Worm (Caenorhabditis elegans) whole organism, L2 larva: ENCODE measurements around the gene R12C12.9.
"Not testable (repeated sequence)": the region's sequence is repeated elsewhere in the genome, so short reads cannot be mapped to it uniquely, and the experiment has no call there.

Experiments
- F13H6.1 ChIP-seq: sonication (generic microtip); optimal IDR thresholded peaks from 2 replicates; lab custom pipeline; 2016; ENCODE audit warnings: missing genetic modification characterization, missing compliant biosample characterization
- R02D3.7 ChIP-seq: fragments of 150-350 bp; optimal IDR thresholded peaks from 2 replicates; lab custom pipeline; 2014; ENCODE audit warnings: missing biosample characterization, missing genetic modification characterization
- Y55F3AM.14 ChIP-seq: fragments of 200-800 bp; sonication (Bioruptor generic); optimal IDR thresholded peaks from 2 replicates; lab custom pipeline; 2018; ENCODE audit warnings: mild to moderate bottlenecking, missing genetic modification characterization, missing compliant biosample characterization
- ZK546.5 ChIP-seq: sonication (generic microtip); optimal IDR thresholded peaks from 2 replicates; lab custom pipeline; 2017; ENCODE audit warnings: missing biosample characterization, missing genetic modification characterization
- alr-1 ChIP-seq: fragments of 150-350 bp; optimal IDR thresholded peaks from 2 replicates; lab custom pipeline; 2014; ENCODE audit warnings: missing biosample characterization, missing genetic modification characterization
- aly-2 ChIP-seq: fragments of 150-350 bp; optimal IDR thresholded peaks from 2 replicates; lab custom pipeline; 2014; ENCODE audit warnings: missing biosample characterization, missing genetic modification characterization
- ama-1 ChIP-seq: fragments of 150-350 bp; optimal IDR thresholded peaks from 2 replicates; lab custom pipeline; 2018; ENCODE audit warnings: inconsistent platforms
- blmp-1 ChIP-seq: sonication (generic microtip); optimal IDR thresholded peaks from 2 replicates; lab custom pipeline; 2017; ENCODE audit warnings: missing genetic modification characterization, mild to moderate bottlenecking, missing compliant biosample characterization, antibody characterized with exemption, moderate library complexity; ENCODE audit not compliant: insufficient read depth
- ceh-16 ChIP-seq: fragments of 150-350 bp; optimal IDR thresholded peaks from 2 replicates; lab custom pipeline; 2014; ENCODE audit warnings: missing biosample characterization, missing genetic modification characterization
- ceh-82 ChIP-seq: fragments of 150-350 bp; optimal IDR thresholded peaks from 2 replicates; lab custom pipeline; 2014; ENCODE audit warnings: missing biosample characterization, missing genetic modification characterization
- crh-2 ChIP-seq: sonication (generic microtip); optimal IDR thresholded peaks from 2 replicates; lab custom pipeline; 2017; ENCODE audit warnings: missing biosample characterization, missing genetic modification characterization
- dmd-4 ChIP-seq: sonication (generic microtip); optimal IDR thresholded peaks from 2 replicates; lab custom pipeline; 2017; ENCODE audit warnings: missing biosample characterization, missing genetic modification characterization
- egl-27 ChIP-seq: sonication (generic microtip); optimal IDR thresholded peaks from 3 replicates; lab custom pipeline; 2017; ENCODE audit warnings: missing biosample characterization, missing genetic modification reagents, missing genetic modification characterization
- elt-3 ChIP-seq: sonication (generic microtip); optimal IDR thresholded peaks from 2 replicates; lab custom pipeline; 2017; ENCODE audit warnings: missing biosample characterization, missing genetic modification characterization
- fos-1 ChIP-seq: fragments of 150-350 bp; optimal IDR thresholded peaks from 2 replicates; lab custom pipeline; 2014; ENCODE audit warnings: missing biosample characterization, missing genetic modification characterization
- gmeb-1 ChIP-seq: fragments of 150-350 bp; optimal IDR thresholded peaks from 2 replicates; lab custom pipeline; 2014; ENCODE audit warnings: missing biosample characterization, missing genetic modification characterization
- lin-11 ChIP-seq: fragments of 150-350 bp; sonication (generic microtip); optimal IDR thresholded peaks from 2 replicates; lab custom pipeline; 2014; ENCODE audit warnings: missing biosample characterization, missing genetic modification characterization, inconsistent platforms, mixed read lengths
- lin-13 ChIP-seq: fragments of 150-350 bp; optimal IDR thresholded peaks from 2 replicates; lab custom pipeline; 2014; ENCODE audit warnings: missing biosample characterization, missing genetic modification reagents, missing genetic modification characterization
- mdl-1 ChIP-seq, 2 experiments: fragments of 150-350 bp in 1 of 2; sonication (generic microtip) in 1 of 2; optimal IDR thresholded peaks; 2 replicates each; lab custom pipeline; 2017; ENCODE audit warnings: missing biosample characterization in 2 of 2, missing genetic modification characterization in 2 of 2
- nhr-12 ChIP-seq: fragments of 150-350 bp; optimal IDR thresholded peaks from 2 replicates; lab custom pipeline; 2014; ENCODE audit warnings: missing biosample characterization, missing genetic modification characterization
- nhr-129 ChIP-seq: fragments of 150-350 bp; optimal IDR thresholded peaks from 2 replicates; lab custom pipeline; 2014; ENCODE audit warnings: missing biosample characterization, missing genetic modification characterization
- nhr-21 ChIP-seq: fragments of 150-350 bp; optimal IDR thresholded peaks from 2 replicates; lab custom pipeline; 2014; ENCODE audit warnings: missing biosample characterization, missing genetic modification characterization
- nhr-23 ChIP-seq: fragments of 150-350 bp; optimal IDR thresholded peaks from 2 replicates; lab custom pipeline; 2014; ENCODE audit warnings: missing biosample characterization, missing genetic modification reagents, missing genetic modification characterization
- nhr-25 ChIP-seq: fragments of 150-350 bp; sonication (generic microtip); optimal IDR thresholded peaks from 3 replicates; lab custom pipeline; 2014; ENCODE audit warnings: missing biosample characterization, missing genetic modification characterization
- peb-1 ChIP-seq: fragments of 150-350 bp; optimal IDR thresholded peaks from 2 replicates; lab custom pipeline; 2014; ENCODE audit warnings: missing biosample characterization, missing genetic modification characterization
- sem-4 ChIP-seq: fragments of 150-350 bp; optimal IDR thresholded peaks from 2 replicates; lab custom pipeline; 2014; ENCODE audit warnings: missing biosample characterization, missing genetic modification reagents, missing genetic modification characterization
- skn-1 ChIP-seq: sonication (generic microtip); optimal IDR thresholded peaks from 2 replicates; lab custom pipeline; 2017; ENCODE audit warnings: missing biosample characterization, missing genetic modification characterization
- sma-9 ChIP-seq, 2 experiments: fragments of 150-350 bp in 1 of 2; sonication (generic microtip) in 1 of 2; optimal IDR thresholded peaks; 2 replicates each; lab custom pipeline; 2014 to 2016; ENCODE audit warnings: missing genetic modification characterization in 2 of 2, mild to moderate bottlenecking in 1 of 2, missing biosample characterization in 1 of 2, missing compliant biosample characterization in 1 of 2, missing genetic modification reagents in 1 of 2, moderate library complexity in 1 of 2
- snpc-4 ChIP-seq: fragments of 150-350 bp; optimal IDR thresholded peaks from 2 replicates; lab custom pipeline; 2014; ENCODE audit warnings: missing biosample characterization, missing genetic modification characterization
- unc-39 ChIP-seq: fragments of 150-350 bp; optimal IDR thresholded peaks from 2 replicates; lab custom pipeline; 2014; ENCODE audit warnings: missing biosample characterization, missing genetic modification characterization
- unc-55 ChIP-seq: fragments of 150-350 bp; sonication (generic microtip); optimal IDR thresholded peaks from 3 replicates; lab custom pipeline; 2014; ENCODE audit warnings: missing biosample characterization, missing genetic modification reagents, missing genetic modification characterization
- unc-62 ChIP-seq: fragments of 150-350 bp; optimal IDR thresholded peaks from 2 replicates; lab custom pipeline; 2014; ENCODE audit warnings: missing biosample characterization, missing genetic modification reagents, missing genetic modification characterization
- zag-1 ChIP-seq: fragments of 150-350 bp; optimal IDR thresholded peaks from 2 replicates; lab custom pipeline; 2014; ENCODE audit warnings: missing biosample characterization, missing genetic modification characterization
- ztf-1 ChIP-seq: fragments of 200-800 bp; sonication (Bioruptor generic); conservative IDR thresholded peaks from 2 replicates; pipeline ENCODE4 v1.3.6; 2022; ENCODE audit warnings: missing genetic modification characterization, missing compliant biosample characterization
- ztf-4 ChIP-seq: fragments of 150-350 bp; optimal IDR thresholded peaks from 2 replicates; lab custom pipeline; 2014; ENCODE audit warnings: missing biosample characterization, missing genetic modification characterization

R12C12.9 gene

ce11 chrII:6026646-6027045 lies 1.9 kb upstream of the R12C12.9 start (continued):
- peak; percentile 99 for TF ChIP-seq fos-1
- no peak for TF ChIP-seq alr-1 (tag; lab: Kevin White, UChicago)
- no peak for TF ChIP-seq ceh-82
- no peak for TF ChIP-seq Y55F3AM.14
- no peak for TF ChIP-seq R02D3.7
- TF ChIP-seq unc-62 (GFP tag; lab: Kevin White, UChicago) = no peak
- no peak for TF ChIP-seq nhr-12 (tag; lab: Kevin White, UChicago)
- TF ChIP-seq sem-4 (tag; lab: Kevin White, UChicago) = no peak
- TF ChIP-seq blmp-1 (tag; lab: Kevin White, UChicago) = no peak
- TF ChIP-seq ztf-4 (tag; lab: Kevin White, UChicago) = no peak
- no peak for TF ChIP-seq lin-11 (tag; lab: Kevin White, UChicago)
- peak; percentile 74 for TF ChIP-seq gmeb-1 (tag; lab: Kevin White, UChicago)
- peak; percentile 86 for TF ChIP-seq crh-2 (tag; lab: Kevin White, UChicago)
- TF ChIP-seq snpc-4 (tag; lab: Kevin White, UChicago) = no peak

- TF ChIP-seq nhr-129 (tag; lab: Kevin White, UChicago) = peak; percentile 7
- peak; percentile 16 for TF ChIP-seq crh-2 (tag; lab: Kevin White, UChicago)
- peak; percentile 3 for TF ChIP-seq F13H6.1 (tag; lab: Kevin White, UChicago)
- TF ChIP-seq gmeb-1 (tag; lab: Kevin White, UChicago) = no peak
- TF ChIP-seq fos-1 = peak; percentile 37
- TF ChIP-seq zag-1 (tag; lab: Kevin White, UChicago) = no peak
These were observed 868 bp upstream of the R12C12.9 start for ce11 chrII:6025647-6026046.

- TF ChIP-seq aly-2 (tag; lab: Kevin White, UChicago) (no peak), ztf-4 (tag; lab: Kevin White, UChicago) (no peak), ceh-82 (no peak), elt-3 (tag; lab: Kevin White, UChicago) (no peak), snpc-4 (tag; lab: Kevin White, UChicago) (no peak), ZK546.5 (no peak), sma-9 (GFP tag; optimal IDR thresholded peaks at IDR 0.05; lab: Kevin White, UChicago) (no peak), sma-9 (tag; optimal IDR thresholded peaks at IDR 0.05; lab: Kevin White, UChicago) (no peak), peb-1 (no peak)
- TF ChIP-seq, all 48 proteins: peak for 0
These were observed 2.2 kb downstream of the R12C12.9 start for ce11 chrII:6022596-6022995.

ce11 chrII:6020353-6020752 lies 4.4 kb downstream of the R12C12.9 start, which contains the start of gene ZK84.1:
Gene ZK84.1 (plus strand): TSS chrII:6020653.
- TF ChIP-seq mdl-1 (tag; optimal IDR thresholded peaks at IDR 0.05; lab: Kevin White, UChicago) (no peak), F13H6.1 (tag; lab: Kevin White, UChicago) (no peak)

- no peak for TF ChIP-seq skn-1 (tag; lab: Kevin White, UChicago)
- TF ChIP-seq mdl-1 (tag; optimal IDR thresholded peaks at IDR 0.05; lab: Kevin White, UChicago) = no peak
- no peak for TF ChIP-seq dmd-4 (tag; lab: Kevin White, UChicago)
- TF ChIP-seq ztf-1 (GFP tag; lab: Robert Waterston, UW) = no peak
- TF ChIP-seq F13H6.1 (tag; lab: Kevin White, UChicago) = no peak
- no peak for TF ChIP-seq ama-1
- TF ChIP-seq ceh-82 = no peak
- TF ChIP-seq nhr-23 (tag; lab: Kevin White, UChicago) = no peak
- TF ChIP-seq ceh-16 (tag; lab: Kevin White, UChicago) = no peak
These were observed 8.4 kb downstream of the R12C12.9 start, which contains the start of gene ZK84.5 for ce11 chrII:6016410-6016809. Gene ZK84.5 (minus strand): TSS chrII:6016510.

- TF ChIP-seq egl-27 (tag; lab: Kevin White, UChicago); fos-1; ceh-82: not testable (repeated sequence)
These were observed 10.7 kb downstream of the R12C12.9 start, which contains the start of gene ZK84.2 for ce11 chrII:6014057-6014456. Gene ZK84.2 (plus strand): TSS chrII:6014357.

- TF ChIP-seq nhr-21 (no peak), elt-3 (tag; lab: Kevin White, UChicago) (no peak), ceh-16 (tag; lab: Kevin White, UChicago) (no peak), lin-13 (GFP tag; lab: Kevin White, UChicago) (no peak), alr-1 (tag; lab: Kevin White, UChicago) (no peak), unc-39 (tag; lab: Kevin White, UChicago) (no peak), ceh-82 (no peak), nhr-25 (tag; lab: Kevin White, UChicago) (no peak), unc-55 (GFP tag; lab: Kevin White, UChicago) (no peak), sma-9 (GFP tag; optimal IDR thresholded peaks at IDR 0.05; lab: Kevin White, UChicago) (no peak), sma-9 (tag; optimal IDR thresholded peaks at IDR 0.05; lab: Kevin White, UChicago) (no peak), ZK546.5 (no peak), zag-1 (tag; lab: Kevin White, UChicago) (no peak), skn-1 (tag; lab: Kevin White, UChicago) (no peak), mdl-1 (tag; optimal IDR thresholded peaks at IDR 0.05; lab: Kevin White, UChicago) (no peak)
These were observed 14.2 kb downstream of the R12C12.9 start, which contains the start of gene ins-20 for ce11 chrII:6010544-6010943. Gene ins-20 (plus strand): TSS chrII:6010844.
